Worm (Caenorhabditis elegans) whole organism, young adult: ENCODE results near the gene gfi-1.

Experiments
- K11D2.4 ChIP-seq: fragments of 200-800 bp; sonication (Bioruptor generic); IDR thresholded peaks from 2 replicates; pipeline ENCODE4 v1.3.6; 2022; ENCODE audit warnings: missing genetic modification reagents, missing genetic modification characterization, missing compliant biosample characterization
- ama-1 ChIP-seq, 3 experiments: fragments of 150-350 bp in 1 of 3; sonication (generic microtip) in 2 of 3; optimal IDR thresholded peaks; 2 replicates each; lab custom pipeline; 2014 to 2018; ENCODE audit warnings: missing biosample characterization in 2 of 3, missing genetic modification characterization in 2 of 3, missing genetic modification reagents in 2 of 3
- pbrm-1 ChIP-seq: fragments of 200-800 bp; sonication (Bioruptor generic); IDR thresholded peaks from 2 replicates; pipeline ENCODE4 v1.3.6; 2022; ENCODE audit warnings: missing genetic modification reagents, missing genetic modification characterization, missing compliant biosample characterization
- snpc-4 ChIP-seq, 5 experiments: fragments of 150-350 bp in 1 of 5; sonication (generic microtip) in 4 of 5; optimal IDR thresholded peaks; 2 replicates each; lab custom pipeline; 2014 to 2018; ENCODE audit warnings: missing genetic modification characterization in 5 of 5, missing biosample characterization in 3 of 5, antibody characterized with exemption in 2 of 5, mild to moderate bottlenecking in 2 of 5, missing compliant biosample characterization in 2 of 5, missing genotype in 2 of 5, moderate library complexity in 2 of 5, missing genetic modification reagents in 1 of 5

DNA sequence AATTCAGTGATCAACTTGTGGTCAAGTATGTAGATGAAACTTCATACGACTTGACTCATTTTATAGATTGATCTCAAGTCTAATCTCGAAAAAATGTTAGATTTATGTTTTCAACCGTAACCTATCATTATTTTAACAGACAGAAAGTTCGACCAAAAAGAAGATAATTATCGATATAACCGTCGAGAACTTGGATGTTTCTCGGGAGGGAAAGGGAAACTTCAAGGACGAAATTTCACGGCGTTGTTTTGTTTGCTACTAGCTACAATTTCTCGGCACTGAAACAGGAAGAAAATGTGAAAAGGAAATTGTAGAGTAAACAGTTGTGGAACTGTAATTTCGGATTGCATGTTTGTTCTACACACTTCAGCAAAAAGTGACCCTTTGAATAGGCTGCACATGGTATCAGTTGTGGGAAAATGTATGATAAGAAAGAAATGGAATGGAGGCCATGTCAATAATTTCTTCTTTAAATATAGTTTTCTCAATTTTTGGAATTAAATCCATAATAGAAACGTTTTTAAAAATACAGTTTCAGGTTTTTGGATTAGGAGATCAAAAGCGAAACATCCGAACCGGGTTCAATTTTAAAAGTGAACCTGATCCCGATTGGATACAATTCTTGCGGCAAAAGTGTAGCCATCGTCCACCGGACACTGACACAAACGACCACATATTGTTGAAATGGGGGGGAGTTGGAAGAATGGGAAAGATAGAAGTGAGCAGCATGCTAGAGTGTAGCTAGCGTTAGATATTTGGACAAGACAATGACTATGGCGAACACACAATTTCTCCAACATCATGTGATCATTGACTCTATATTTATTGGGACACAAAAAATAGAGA is 31.0 kb upstream of the gfi-1 start:
- no peak for TF ChIP-seq pbrm-1 (GFP tag; lab: Robert Waterston, UW)
- no peak for TF ChIP-seq K11D2.4
- no peak for TF ChIP-seq snpc-4 (GFP tag; optimal IDR thresholded peaks at IDR 0.05; lab: Kevin White, UChicago)
- peak in 1 of 4 experiments; percentile 1 for TF ChIP-seq snpc-4 (tag; optimal IDR thresholded peaks at IDR 0.05; lab: Kevin White, UChicago)
- no peak for TF ChIP-seq ama-1 (optimal IDR thresholded peaks at IDR 0.05; lab: Kevin White, UChicago)
- TF ChIP-seq ama-1 (GFP tag; optimal IDR thresholded peaks at IDR 0.05; lab: Kevin White, UChicago), result peak in 1 of 2 experiments; percentile 8
